Worm (Caenorhabditis elegans): ENCODE results near the gene R151.10.

The R151.10 gene

ce11 chrIII:7209721-7210120 lies 21.0 kb downstream of the R151.10 start, which contains the start of gene R151.2:
TSS of gene R151.2 (plus strand) at chrIII:7209967.
- TF ChIP-seq nhr-28 (tag; optimal IDR thresholded peaks at IDR 0.05), result no peak
- TF ChIP-seq nhr-12 (tag; optimal IDR thresholded peaks at IDR 0.05), result no peak
- no peak for TF ChIP-seq unc-120 (tag; optimal IDR thresholded peaks at IDR 0.05; ENCODE audit: poor library complexity, severe bottlenecking)
- TF ChIP-seq M03D4.4 (tag; optimal IDR thresholded peaks at IDR 0.05), result no peak
- no peak for TF ChIP-seq flh-1 (GFP tag; optimal IDR thresholded peaks at IDR 0.05)
- no peak for TF ChIP-seq lin-13 (tag; optimal IDR thresholded peaks at IDR 0.05)
- no peak for TF ChIP-seq bed-3 (GFP tag; optimal IDR thresholded peaks at IDR 0.05)
- no peak for TF ChIP-seq snpc-4 (tag; optimal IDR thresholded peaks at IDR 0.05)
- no peak for TF ChIP-seq mls-2 (tag; optimal IDR thresholded peaks at IDR 0.05)
- no peak for TF ChIP-seq elt-1 (tag; optimal IDR thresholded peaks at IDR 0.05; ENCODE audit: borderline replicate concordance, insufficient read depth)
- TF ChIP-seq nhr-237 (tag; optimal IDR thresholded peaks at IDR 0.05), result no peak
- no peak for TF ChIP-seq elt-3 (tag; optimal IDR thresholded peaks at IDR 0.05)
- TF ChIP-seq ces-1 (GFP tag; optimal IDR thresholded peaks at IDR 0.05), result no peak
- no peak for TF ChIP-seq lin-32 (GFP tag; optimal IDR thresholded peaks at IDR 0.05)
- no peak for TF ChIP-seq cnd-1 (tag; optimal IDR thresholded peaks at IDR 0.05)
- no peak for TF ChIP-seq mab-5 (tag; optimal IDR thresholded peaks at IDR 0.05)
- TF ChIP-seq ham-2 (GFP tag; optimal IDR thresholded peaks at IDR 0.05), result no peak
- no peak for TF ChIP-seq nhr-2 (tag; optimal IDR thresholded peaks at IDR 0.05)

ce11 chrIII:7207903-7208497 lies 22.7 kb downstream of the R151.10 start, which contains the start of gene rpl-6:
TSS of gene rpl-6 (plus strand) at chrIII:7208447.
- TF ChIP-seq nhr-2 (tag; optimal IDR thresholded peaks at IDR 0.05) (no peak), ceh-39 (tag; optimal IDR thresholded peaks at IDR 0.05) (peak; percentile 75), sem-2 (GFP tag; optimal IDR thresholded peaks at IDR 0.05) (no peak), sptf-1 (tag; optimal IDR thresholded peaks at IDR 0.05) (peak; percentile 55), hlh-1 (tag; optimal IDR thresholded peaks at IDR 0.05) (peak; percentile 50), lin-13 (tag; optimal IDR thresholded peaks at IDR 0.05) (peak; percentile 86), ceh-43 (GFP tag; optimal IDR thresholded peaks at IDR 0.05) (no peak), cnd-1 (tag; optimal IDR thresholded peaks at IDR 0.05) (no peak), unc-39 (tag; optimal IDR thresholded peaks at IDR 0.05) (no peak), unc-62 (GFP tag; optimal IDR thresholded peaks at IDR 0.05) (peak; percentile 1), pha-4 (tag; optimal IDR thresholded peaks at IDR 0.05) (peak; percentile 89), unc-120 (tag; optimal IDR thresholded peaks at IDR 0.05; ENCODE audit: poor library complexity, severe bottlenecking) (peak; percentile 67), tbx-8 (GFP tag; optimal IDR thresholded peaks at IDR 0.05) (no peak), drap-1 (GFP tag; optimal IDR thresholded peaks at IDR 0.05) (no peak), lsy-2 (tag; optimal IDR thresholded peaks at IDR 0.05) (peak; percentile 99), ces-1 (GFP tag; optimal IDR thresholded peaks at IDR 0.05) (peak; percentile 64), ztf-11 (tag; optimal IDR thresholded peaks at IDR 0.05) (no peak), ham-2 (GFP tag; optimal IDR thresholded peaks at IDR 0.05) (peak; percentile 52), blmp-1 (tag; optimal IDR thresholded peaks at IDR 0.05) (no peak), mep-1 (tag; optimal IDR thresholded peaks at IDR 0.05) (peak; percentile 99), nhr-28 (tag; optimal IDR thresholded peaks at IDR 0.05) (no peak), nhr-237 (tag; optimal IDR thresholded peaks at IDR 0.05) (peak; percentile 89), mab-5 (tag; optimal IDR thresholded peaks at IDR 0.05) (no peak)

ce11 chrIII:7203130-7203775 lies 27.5 kb downstream of the R151.10 start:
- TF ChIP-seq cnd-1 (tag; optimal IDR thresholded peaks at IDR 0.05), result no peak
- TF ChIP-seq bed-3 (GFP tag; optimal IDR thresholded peaks at IDR 0.05), result no peak
- TF ChIP-seq sem-2 (GFP tag; optimal IDR thresholded peaks at IDR 0.05), result no peak
- TF ChIP-seq M03D4.4 (tag; optimal IDR thresholded peaks at IDR 0.05), result no peak
- TF ChIP-seq ces-1 (GFP tag; optimal IDR thresholded peaks at IDR 0.05), result no peak
- no peak for TF ChIP-seq nhr-237 (tag; optimal IDR thresholded peaks at IDR 0.05)
- TF ChIP-seq elt-3 (tag; optimal IDR thresholded peaks at IDR 0.05), result no peak
- TF ChIP-seq unc-120 (tag; optimal IDR thresholded peaks at IDR 0.05; ENCODE audit: poor library complexity, severe bottlenecking), result no peak
- no peak for TF ChIP-seq ceh-39 (tag; optimal IDR thresholded peaks at IDR 0.05)
- no peak for TF ChIP-seq ceh-83 (GFP tag; optimal IDR thresholded peaks at IDR 0.05)
- TF ChIP-seq blmp-1 (tag; optimal IDR thresholded peaks at IDR 0.05), result no peak
- no peak for TF ChIP-seq snpc-4 (tag; optimal IDR thresholded peaks at IDR 0.05)
- TF ChIP-seq nhr-76 (tag; optimal IDR thresholded peaks at IDR 0.05), result no peak
